Fruit fly (Drosophila melanogaster): Measurements from ENCODE around the gene IKKbeta.

DNA sequence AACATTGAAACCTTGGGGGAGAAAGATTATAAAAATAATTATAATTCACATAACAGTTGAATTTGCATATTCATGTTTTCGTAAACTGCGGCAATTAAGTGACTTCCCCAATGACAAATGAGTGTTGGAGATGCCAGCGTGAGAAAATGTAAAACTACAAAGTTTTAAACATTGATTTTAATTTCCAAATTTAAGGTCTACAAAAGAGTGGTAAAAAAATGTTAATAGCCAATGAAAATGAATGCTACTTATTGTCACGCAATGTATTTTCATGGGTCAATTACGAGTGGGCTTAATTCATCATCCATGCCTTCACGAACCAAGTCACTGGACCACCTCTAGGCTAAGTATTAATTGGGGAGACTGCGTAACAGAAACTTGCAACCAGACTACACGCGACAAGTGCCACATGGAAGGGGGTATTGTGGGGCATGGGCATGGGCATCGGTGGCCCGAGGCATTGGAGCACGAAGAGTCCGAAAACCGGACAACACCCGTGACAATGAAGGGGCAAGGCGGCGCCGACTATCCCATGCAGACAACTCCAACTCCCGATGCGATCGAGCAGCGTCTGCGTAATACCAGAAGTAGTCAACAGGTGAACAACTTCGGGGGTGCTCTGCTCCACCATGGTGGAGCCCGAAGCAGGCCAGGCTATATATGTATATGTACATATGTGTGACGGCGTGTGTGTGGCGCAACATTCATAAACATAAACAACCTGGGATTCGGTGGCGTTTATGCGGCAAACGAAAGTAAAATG is 6.9 kb downstream of the IKKbeta start:
- TF ChIP-seq spab (GFP tag; optimal IDR thresholded peaks at IDR 0.05) (no peak), Met (GFP tag; optimal IDR thresholded peaks at IDR 0.05) (peak; percentile 12), Eip75B (GFP tag; optimal IDR thresholded peaks at IDR 0.05) (no peak), CG11762 (GFP tag; optimal IDR thresholded peaks at IDR 0.05; ENCODE audit: insufficient read depth) (no peak), Ets96B (tag; optimal IDR thresholded peaks at IDR 0.05) (peak; percentile 22), achi (GFP tag; optimal IDR thresholded peaks at IDR 0.05) (peak; percentile 33), Ets21C (GFP tag; optimal IDR thresholded peaks at IDR 0.05) (no peak), CG1621 (tag; optimal IDR thresholded peaks at IDR 0.05) (peak; percentile 12), CG7368 (GFP tag; optimal IDR thresholded peaks at IDR 0.05) (no peak), CG31627 (GFP tag; optimal IDR thresholded peaks at IDR 0.05) (no peak), CG6808 (GFP tag; optimal IDR thresholded peaks at IDR 0.05) (no peak), Sox102F (GFP tag; optimal IDR thresholded peaks at IDR 0.05) (peak; percentile 22), Lpt (GFP tag; optimal IDR thresholded peaks at IDR 0.05) (peak; percentile 39)
